Worm (Caenorhabditis elegans) whole organism, mixed stage, embryonic: ENCODE results near the gene srw-11.

Experiments used
- M03D4.4 ChIP-seq: sonication (generic microtip); optimal IDR thresholded peaks from 2 replicates; lab custom pipeline; 2017; ENCODE audit warnings: mild to moderate bottlenecking, missing genetic modification characterization, missing compliant biosample characterization
- bed-3 ChIP-seq: fragments of 200-800 bp; sonication (Bioruptor generic); optimal IDR thresholded peaks from 3 replicates; lab custom pipeline; 2018; ENCODE audit warnings: mild to moderate bottlenecking, missing genetic modification characterization, moderate library complexity, missing compliant biosample characterization
- blmp-1 ChIP-seq: fragments of 150-350 bp; optimal IDR thresholded peaks from 2 replicates; lab custom pipeline; 2014; ENCODE audit warnings: missing biosample characterization, missing genetic modification characterization
- ceh-39 ChIP-seq: fragments of 150-350 bp; optimal IDR thresholded peaks from 2 replicates; lab custom pipeline; 2014; ENCODE audit warnings: missing biosample characterization, missing genetic modification characterization
- ceh-43 ChIP-seq: fragments of 200-800 bp; sonication (Bioruptor generic); optimal IDR thresholded peaks from 2 replicates; lab custom pipeline; 2018; ENCODE audit warnings: mild to moderate bottlenecking, missing genetic modification characterization, moderate library complexity, missing compliant biosample characterization
- ceh-83 ChIP-seq: fragments of 200-800 bp; sonication (Bioruptor generic); optimal IDR thresholded peaks from 2 replicates; lab custom pipeline; 2018; ENCODE audit warnings: mild to moderate bottlenecking, missing genetic modification characterization, missing compliant biosample characterization
- cnd-1 ChIP-seq: fragments of 200-800 bp; sonication (Bioruptor generic); optimal IDR thresholded peaks from 2 replicates; lab custom pipeline; 2018; ENCODE audit warnings: mild to moderate bottlenecking, missing genetic modification characterization, missing compliant biosample characterization
- drap-1 ChIP-seq: fragments of 200-800 bp; sonication (Bioruptor generic); optimal IDR thresholded peaks from 3 replicates; lab custom pipeline; 2018; ENCODE audit warnings: mild to moderate bottlenecking, missing genetic modification characterization, missing compliant biosample characterization
- elt-1 ChIP-seq: sonication (generic microtip); optimal IDR thresholded peaks from 2 replicates; lab custom pipeline; 2017; ENCODE audit warnings: missing genetic modification characterization, mild to moderate bottlenecking, missing compliant biosample characterization, antibody characterized with exemption, moderate library complexity, borderline replicate concordance; ENCODE audit not compliant: insufficient read depth
- elt-3 ChIP-seq: fragments of 150-350 bp; optimal IDR thresholded peaks from 2 replicates; lab custom pipeline; 2014; ENCODE audit warnings: missing biosample characterization, missing genetic modification characterization
- flh-1 ChIP-seq: fragments of 200-800 bp; sonication (Bioruptor generic); optimal IDR thresholded peaks from 2 replicates; lab custom pipeline; 2018; ENCODE audit warnings: mild to moderate bottlenecking, missing genetic modification characterization, moderate library complexity, missing compliant biosample characterization
- ham-2 ChIP-seq: fragments of 200-800 bp; sonication (Bioruptor generic); optimal IDR thresholded peaks from 2 replicates; lab custom pipeline; 2018; ENCODE audit warnings: mild to moderate bottlenecking, missing genetic modification characterization, missing compliant biosample characterization
- hlh-1 ChIP-seq: fragments of 150-350 bp; optimal IDR thresholded peaks from 2 replicates; lab custom pipeline; 2014; ENCODE audit warnings: missing biosample characterization, missing genetic modification reagents, missing genetic modification characterization
- lin-13 ChIP-seq: fragments of 150-350 bp; optimal IDR thresholded peaks from 2 replicates; lab custom pipeline; 2014; ENCODE audit warnings: missing biosample characterization, missing genetic modification characterization
- lin-32 ChIP-seq: fragments of 200-800 bp; sonication (Bioruptor generic); optimal IDR thresholded peaks from 2 replicates; lab custom pipeline; 2018; ENCODE audit warnings: mild to moderate bottlenecking, missing genetic modification characterization, missing compliant biosample characterization
- lsy-2 ChIP-seq: fragments of 150-350 bp; optimal IDR thresholded peaks from 2 replicates; lab custom pipeline; 2014; ENCODE audit warnings: missing biosample characterization, missing genetic modification characterization
- mab-5 ChIP-seq: fragments of 150-350 bp; optimal IDR thresholded peaks from 2 replicates; lab custom pipeline; 2014; ENCODE audit warnings: missing biosample characterization, missing genetic modification characterization
- mep-1 ChIP-seq: fragments of 150-350 bp; optimal IDR thresholded peaks from 2 replicates; lab custom pipeline; 2017; ENCODE audit warnings: missing biosample characterization, missing genetic modification reagents, missing genetic modification characterization, inconsistent platforms
- mls-2 ChIP-seq: sonication (generic microtip); optimal IDR thresholded peaks from 2 replicates; lab custom pipeline; 2016; ENCODE audit warnings: mild to moderate bottlenecking, missing genetic modification characterization, moderate library complexity, missing compliant biosample characterization
- nhr-12 ChIP-seq: fragments of 150-350 bp; optimal IDR thresholded peaks from 2 replicates; lab custom pipeline; 2014; ENCODE audit warnings: missing biosample characterization, missing genetic modification characterization
- nhr-2 ChIP-seq: fragments of 150-350 bp; optimal IDR thresholded peaks from 2 replicates; lab custom pipeline; 2014; ENCODE audit warnings: missing biosample characterization, missing genetic modification characterization
- nhr-28 ChIP-seq: fragments of 150-350 bp; optimal IDR thresholded peaks from 2 replicates; lab custom pipeline; 2014; ENCODE audit warnings: missing biosample characterization, missing genetic modification characterization
- nhr-76 ChIP-seq: sonication (generic microtip); optimal IDR thresholded peaks from 2 replicates; lab custom pipeline; 2017; ENCODE audit warnings: missing biosample characterization, missing genetic modification characterization
- pha-4 ChIP-seq: fragments of 150-350 bp; optimal IDR thresholded peaks from 2 replicates; lab custom pipeline; 2018; ENCODE audit warnings: missing biosample characterization, missing genetic modification reagents, missing genetic modification characterization
- sem-2 ChIP-seq: fragments of 200-800 bp; sonication (Bioruptor generic); optimal IDR thresholded peaks from 2 replicates; lab custom pipeline; 2018; ENCODE audit warnings: mild to moderate bottlenecking, missing genetic modification characterization, missing compliant biosample characterization
- snpc-4 ChIP-seq: fragments of 150-350 bp; optimal IDR thresholded peaks from 2 replicates; lab custom pipeline; 2014; ENCODE audit warnings: missing biosample characterization, missing genetic modification characterization
- sptf-1 ChIP-seq: sonication (generic microtip); optimal IDR thresholded peaks from 2 replicates; lab custom pipeline; 2017; ENCODE audit warnings: mild to moderate bottlenecking, missing genetic modification characterization, moderate library complexity, missing compliant biosample characterization
- tbx-8 ChIP-seq: fragments of 200-800 bp; sonication (Bioruptor generic); optimal IDR thresholded peaks from 2 replicates; lab custom pipeline; 2018; ENCODE audit warnings: mild to moderate bottlenecking, missing genetic modification characterization, moderate library complexity, missing compliant biosample characterization
- unc-120 ChIP-seq: sonication (generic microtip); optimal IDR thresholded peaks from 2 replicates; lab custom pipeline; 2017; ENCODE audit warnings: missing genetic modification characterization, missing compliant biosample characterization; ENCODE audit not compliant: poor library complexity, severe bottlenecking
- unc-39 ChIP-seq: fragments of 150-350 bp; optimal IDR thresholded peaks from 2 replicates; lab custom pipeline; 2014; ENCODE audit warnings: missing biosample characterization, missing genetic modification characterization
- unc-62 ChIP-seq: fragments of 150-350 bp; optimal IDR thresholded peaks from 2 replicates; lab custom pipeline; 2014; ENCODE audit warnings: missing biosample characterization, missing genetic modification reagents, missing genetic modification characterization
- zip-8 ChIP-seq: fragments of 150-350 bp; optimal IDR thresholded peaks from 2 replicates; lab custom pipeline; 2014; ENCODE audit warnings: missing biosample characterization, missing genetic modification characterization
- ztf-11 ChIP-seq: fragments of 150-350 bp; optimal IDR thresholded peaks from 2 replicates; lab custom pipeline; 2014; ENCODE audit warnings: missing biosample characterization, missing genetic modification characterization

srw-11 gene

DNA sequence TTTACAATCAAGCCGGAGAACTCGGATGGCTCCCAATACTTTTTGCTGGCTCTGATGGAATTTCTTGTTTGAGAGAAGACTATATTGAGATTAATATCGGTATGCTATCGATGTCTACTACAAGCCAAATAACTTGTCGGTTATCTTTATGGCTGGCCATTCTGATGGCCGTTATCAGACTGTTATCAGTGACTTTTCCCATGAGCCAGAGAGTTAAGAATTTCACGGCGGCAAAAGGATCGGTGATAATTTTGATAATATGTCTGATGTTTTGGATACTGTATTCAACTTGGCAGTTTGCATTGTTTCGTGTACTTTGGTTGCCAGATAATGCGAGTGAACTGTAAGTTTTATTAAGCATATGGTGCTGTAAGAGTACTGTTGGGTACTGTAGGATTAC, 13.9 kb downstream of the srw-11 start:
- TF ChIP-seq mls-2 (tag; lab: Kevin White, UChicago) = no peak
- no peak for TF ChIP-seq lin-13 (tag; lab: Kevin White, UChicago)
- TF ChIP-seq mab-5 (tag; lab: Kevin White, UChicago) = no peak
- no peak for TF ChIP-seq zip-8 (tag; lab: Kevin White, UChicago)
- TF ChIP-seq snpc-4 (tag; lab: Kevin White, UChicago) = no peak
- TF ChIP-seq mep-1 (tag; lab: Kevin White, UChicago) = no peak
- TF ChIP-seq pha-4 (tag; lab: Kevin White, UChicago) = no peak
- no peak for TF ChIP-seq blmp-1
- no peak for TF ChIP-seq unc-62 (GFP tag; lab: Kevin White, UChicago)
- TF ChIP-seq, all 35 proteins: peak for 0

DNA sequence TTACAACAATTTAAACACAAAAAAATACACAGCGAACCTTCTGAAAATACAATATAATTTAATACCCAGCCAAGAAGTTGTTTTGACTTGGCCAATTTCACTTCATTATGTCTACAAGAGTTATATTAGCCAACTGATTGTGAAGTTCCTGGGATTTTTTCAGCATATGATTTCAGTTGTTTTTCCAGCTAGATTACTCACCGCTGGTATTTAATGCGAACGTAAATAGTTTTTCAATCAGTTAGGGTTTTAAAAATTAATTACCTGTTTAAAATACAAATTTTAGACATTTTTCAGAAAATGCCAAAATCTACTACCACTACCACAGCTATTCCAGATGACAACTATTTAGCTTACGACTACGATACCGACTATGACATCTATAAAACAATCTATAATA, 14.5 kb downstream of the srw-11 start, which contains the start of gene srw-14:
Gene srw-14, plus strand, starts transcription at position 301 of the 400 bp plus-strand sequence.
- TF ChIP-seq tbx-8 = no peak
- TF ChIP-seq flh-1 (GFP tag; lab: Kevin White, UChicago) = no peak
- no peak for TF ChIP-seq pha-4 (tag; lab: Kevin White, UChicago)
- TF ChIP-seq M03D4.4 (tag; lab: Kevin White, UChicago) = no peak
- no peak for TF ChIP-seq ceh-83 (GFP tag; lab: Kevin White, UChicago)
- TF ChIP-seq ztf-11 (tag; lab: Kevin White, UChicago) = no peak
- TF ChIP-seq blmp-1 = no peak
- TF ChIP-seq bed-3 = no peak
- TF ChIP-seq cnd-1 (tag; lab: Kevin White, UChicago) = no peak
- TF ChIP-seq unc-120 (tag; lab: Kevin White, UChicago) = no peak
- TF ChIP-seq hlh-1 (tag; lab: Kevin White, UChicago) = no peak
- no peak for TF ChIP-seq lin-13 (tag; lab: Kevin White, UChicago)
- TF ChIP-seq nhr-76 (tag; lab: Kevin White, UChicago) = no peak

- TF ChIP-seq nhr-2 (tag; lab: Kevin White, UChicago) (no peak), elt-3 (tag; lab: Kevin White, UChicago) (no peak), nhr-12 (no peak), flh-1 (GFP tag; lab: Kevin White, UChicago) (no peak), ceh-43 (no peak), lsy-2 (no peak), ceh-39 (tag; lab: Kevin White, UChicago) (no peak), nhr-28 (tag; lab: Kevin White, UChicago) (no peak), lin-32 (GFP tag; lab: Kevin White, UChicago) (no peak), zip-8 (tag; lab: Kevin White, UChicago) (no peak), sptf-1 (no peak), elt-1 (no peak), unc-120 (tag; lab: Kevin White, UChicago) (no peak), ham-2 (GFP tag; lab: Kevin White, UChicago) (no peak), lin-13 (tag; lab: Kevin White, UChicago) (no peak), mab-5 (tag; lab: Kevin White, UChicago) (no peak), drap-1 (no peak), unc-62 (GFP tag; lab: Kevin White, UChicago) (no peak), nhr-76 (tag; lab: Kevin White, UChicago) (no peak), mep-1 (tag; lab: Kevin White, UChicago) (no peak)
Observed at ce11 chrV:15223668-15224067, 16.4 kb downstream of the srw-11 start, which contains the start of gene srw-24. Gene srw-24 (plus strand): TSS chrV:15223968.

ce11 chrV:15221330-15221729, 18.8 kb downstream of the srw-11 start, which contains the start of gene irld-25:
Gene irld-25 (plus strand): TSS chrV:15221630.
- TF ChIP-seq elt-1 = no peak

ce11 chrV:15216705-15217104, 23.4 kb downstream of the srw-11 start, which contains the start of gene sri-25:
Gene sri-25 (plus strand): TSS chrV:15217005.
- TF ChIP-seq nhr-28 (tag; lab: Kevin White, UChicago) (no peak), mls-2 (tag; lab: Kevin White, UChicago) (no peak), unc-62 (GFP tag; lab: Kevin White, UChicago) (no peak), snpc-4 (tag; lab: Kevin White, UChicago) (no peak), zip-8 (tag; lab: Kevin White, UChicago) (no peak), unc-39 (tag; lab: Kevin White, UChicago) (no peak), sem-2 (GFP tag; lab: Kevin White, UChicago) (no peak), cnd-1 (tag; lab: Kevin White, UChicago) (no peak), lsy-2 (no peak), elt-3 (tag; lab: Kevin White, UChicago) (no peak), unc-120 (tag; lab: Kevin White, UChicago) (no peak), nhr-12 (no peak), nhr-76 (tag; lab: Kevin White, UChicago) (no peak), ham-2 (GFP tag; lab: Kevin White, UChicago) (no peak), ceh-39 (tag; lab: Kevin White, UChicago) (no peak)
